Fruit fly (Drosophila melanogaster) whole organism, embryonic: ENCODE data around the gene CG7579.

Source experiments
- Atf3 ChIP-seq: fragments of 200-800 bp; sonication (Bioruptor generic); optimal IDR thresholded peaks from 3 replicates; lab custom pipeline; 2016; ENCODE audit warnings: missing biosample characterization, missing genetic modification characterization
- Bgb ChIP-seq: fragments of 200-800 bp; sonication (Bioruptor generic); IDR thresholded peaks from 2 replicates; pipeline ENCODE4 v1.3.6; 2022; ENCODE audit warnings: missing biosample characterization, missing genetic modification characterization; ENCODE audit not compliant: partially characterized antibody
- C15 ChIP-seq: fragments of 200-800 bp; sonication (Bioruptor generic); IDR thresholded peaks from 3 replicates; pipeline ENCODE4 v1.3.6; 2022; ENCODE audit warnings: missing biosample characterization, missing genetic modification characterization
- CG10274 ChIP-seq: fragments of 200-800 bp; sonication (Bioruptor generic); optimal IDR thresholded peaks from 3 replicates; lab custom pipeline; 2017; ENCODE audit warnings: missing biosample characterization, mild to moderate bottlenecking, missing genetic modification characterization
- CG10979 ChIP-seq: fragments of 200-800 bp; sonication (Bioruptor generic); optimal IDR thresholded peaks from 2 replicates; lab custom pipeline; 2018; ENCODE audit warnings: missing biosample characterization, mild to moderate bottlenecking, missing genetic modification characterization, moderate library complexity
- CG11093 ChIP-seq: fragments of 200-800 bp; sonication (Bioruptor generic); IDR thresholded peaks from 3 replicates; pipeline ENCODE4 v1.3.6; 2022; ENCODE audit warnings: missing biosample characterization, missing genetic modification characterization
- CG11504 ChIP-seq: fragments of 200-800 bp; sonication (Bioruptor generic); optimal IDR thresholded peaks from 3 replicates; lab custom pipeline; 2019; ENCODE audit warnings: missing biosample characterization, mild to moderate bottlenecking, missing genetic modification characterization, moderate library complexity
- CG13894 ChIP-seq: fragments of 200-800 bp; sonication (Bioruptor generic); optimal IDR thresholded peaks from 3 replicates; lab custom pipeline; 2018; ENCODE audit warnings: missing biosample characterization, mild to moderate bottlenecking, missing genetic modification characterization, moderate library complexity
- CG14014 ChIP-seq: fragments of 200-800 bp; sonication (Bioruptor generic); IDR thresholded peaks from 2 replicates; pipeline ENCODE4 v1.3.6; 2022; ENCODE audit warnings: missing biosample characterization, missing genetic modification characterization
- CG15011 ChIP-seq: fragments of 200-800 bp; sonication (Bioruptor generic); optimal IDR thresholded peaks from 3 replicates; lab custom pipeline; 2018; ENCODE audit warnings: missing biosample characterization, mild to moderate bottlenecking, missing genetic modification characterization
- CG17829 ChIP-seq: fragments of 200-800 bp; optimal IDR thresholded peaks from 2 replicates; lab custom pipeline; 2019; ENCODE audit warnings: missing biosample characterization, mild to moderate bottlenecking, missing genetic modification characterization, moderate library complexity
- CG18619 ChIP-seq: fragments of 200-800 bp; sonication (Bioruptor generic); optimal IDR thresholded peaks from 3 replicates; lab custom pipeline; 2017; ENCODE audit warnings: missing biosample characterization, mild to moderate bottlenecking, missing genetic modification characterization
- CG2712 ChIP-seq: fragments of 200-800 bp; optimal IDR thresholded peaks from 3 replicates; lab custom pipeline; 2019; ENCODE audit warnings: missing biosample characterization, mild to moderate bottlenecking, missing genetic modification characterization, moderate library complexity
- CG30403 ChIP-seq: fragments of 200-800 bp; sonication (Bioruptor generic); optimal IDR thresholded peaks from 3 replicates; lab custom pipeline; 2016; ENCODE audit warnings: missing biosample characterization, missing genetic modification characterization
- CG3163 ChIP-seq: fragments of 200-800 bp; sonication (Bioruptor generic); optimal IDR thresholded peaks from 3 replicates; lab custom pipeline; 2016; ENCODE audit warnings: missing biosample characterization, missing genetic modification characterization
- CG4328 ChIP-seq: fragments of 200-800 bp; sonication (Bioruptor generic); optimal IDR thresholded peaks from 3 replicates; lab custom pipeline; 2017; ENCODE audit warnings: missing biosample characterization, missing genetic modification reagents, missing genetic modification characterization
- CG4854 ChIP-seq: fragments of 200-800 bp; sonication (Bioruptor generic); optimal IDR thresholded peaks from 2 replicates; lab custom pipeline; 2016; ENCODE audit warnings: missing biosample characterization, missing genetic modification characterization, inconsistent platforms
- CG6689 ChIP-seq: fragments of 200-800 bp; sonication (Bioruptor generic); IDR thresholded peaks from 2 replicates; pipeline ENCODE4 v1.3.6; 2022; ENCODE audit warnings: missing biosample characterization, missing genetic modification characterization
- CG7839 ChIP-seq: fragments of 200-800 bp; sonication (Bioruptor generic); optimal IDR thresholded peaks from 3 replicates; lab custom pipeline; 2018; ENCODE audit warnings: missing biosample characterization, mild to moderate bottlenecking, missing genetic modification characterization, moderate library complexity
- CG8478 ChIP-seq: fragments of >200 bp; optimal IDR thresholded peaks from 2 replicates; lab custom pipeline; 2018
- CrebB ChIP-seq: fragments of 200-800 bp; sonication (Bioruptor generic); optimal IDR thresholded peaks from 3 replicates; lab custom pipeline; 2018; ENCODE audit warnings: missing biosample characterization, mild to moderate bottlenecking, missing genetic modification characterization
- Deaf1 ChIP-seq: fragments of 200-800 bp; optimal IDR thresholded peaks from 3 replicates; lab custom pipeline; 2019; ENCODE audit warnings: missing biosample characterization, mild to moderate bottlenecking, missing genetic modification characterization, moderate library complexity
- Doc2 ChIP-seq: fragments of 200-800 bp; sonication (Bioruptor generic); IDR thresholded peaks from 2 replicates; pipeline ENCODE4 v1.3.6; 2022; ENCODE audit warnings: missing biosample characterization, missing genetic modification characterization
- Elba2 ChIP-seq: fragments of 200-800 bp; sonication (Bioruptor generic); optimal IDR thresholded peaks from 3 replicates; lab custom pipeline; 2016; ENCODE audit warnings: missing biosample characterization, missing genetic modification characterization
- Kr ChIP-seq: fragments of 200-800 bp; sonication (Bioruptor generic); optimal IDR thresholded peaks from 2 replicates; lab custom pipeline; 2017; ENCODE audit warnings: missing biosample characterization, mild to moderate bottlenecking, missing genetic modification characterization
- Mad ChIP-seq: fragments of 200-800 bp; sonication (Bioruptor generic); optimal IDR thresholded peaks from 2 replicates; lab custom pipeline; 2016; ENCODE audit warnings: missing biosample characterization, missing genetic modification characterization
- Med ChIP-seq: fragments of 200-800 bp; sonication (Bioruptor generic); peaks from one replicate; lab custom pipeline; 2016; ENCODE audit warnings: missing biosample characterization, missing genetic modification characterization, mild to moderate bottlenecking, inconsistent platforms, moderate library complexity
- Oli ChIP-seq: fragments of 200-800 bp; sonication (Bioruptor generic); optimal IDR thresholded peaks from 2 replicates; lab custom pipeline; 2018; ENCODE audit warnings: missing biosample characterization, mild to moderate bottlenecking, missing genetic modification characterization, moderate library complexity
- Pdp1 ChIP-seq, 2 experiments: fragments of 200-800 bp; sonication (Bioruptor generic); optimal IDR thresholded peaks; 3 replicates each; lab custom pipeline; 2016; ENCODE audit warnings: missing biosample characterization in 2 of 2, missing genetic modification characterization in 2 of 2, mild to moderate bottlenecking in 1 of 2, moderate library complexity in 1 of 2
- Ptx1 ChIP-seq: fragments of 200-800 bp; sonication (Bioruptor generic); IDR thresholded peaks from 2 replicates; pipeline ENCODE4 v1.3.6; 2022; ENCODE audit warnings: missing biosample characterization, missing genetic modification characterization
- Scr ChIP-seq: fragments of 200-800 bp; sonication (Bioruptor generic); IDR thresholded peaks from 2 replicates; pipeline ENCODE4 v1.3.6; 2022; ENCODE audit warnings: missing biosample characterization, missing genetic modification characterization; ENCODE audit not compliant: partially characterized antibody
- Xrp1 ChIP-seq: fragments of 200-800 bp; sonication (Bioruptor generic); IDR thresholded peaks from 2 replicates; pipeline ENCODE4 v1.3.6; 2022; ENCODE audit warnings: missing biosample characterization, missing genetic modification characterization
- al ChIP-seq: fragments of 200-800 bp; sonication (Bioruptor generic); IDR thresholded peaks from 2 replicates; pipeline ENCODE4 v1.3.6; 2022; ENCODE audit warnings: missing biosample characterization, missing genetic modification characterization
- chn ChIP-seq: fragments of 200-800 bp; sonication (Bioruptor generic); optimal IDR thresholded peaks from 2 replicates; lab custom pipeline; 2016; ENCODE audit warnings: missing biosample characterization, missing genetic modification characterization
- dati ChIP-seq: fragments of 200-800 bp; sonication (Bioruptor generic); IDR thresholded peaks from 2 replicates; pipeline ENCODE4 v1.3.6; 2022; ENCODE audit warnings: missing biosample characterization, missing genetic modification characterization
- dmrt99B ChIP-seq: fragments of 200-800 bp; sonication (Bioruptor generic); optimal IDR thresholded peaks from 2 replicates; lab custom pipeline; 2018; ENCODE audit warnings: missing biosample characterization, mild to moderate bottlenecking, missing genetic modification characterization, moderate library complexity
- dysf ChIP-seq: fragments of 200-800 bp; sonication (Bioruptor generic); IDR thresholded peaks from 3 replicates; pipeline ENCODE4 v1.3.6; 2022; ENCODE audit warnings: missing biosample characterization, missing genetic modification characterization
- gem ChIP-seq: fragments of 200-800 bp; sonication (Bioruptor generic); optimal IDR thresholded peaks from 2 replicates; lab custom pipeline; 2019; ENCODE audit warnings: missing biosample characterization, mild to moderate bottlenecking, missing genetic modification characterization, moderate library complexity
- hb ChIP-seq: fragments of 200-800 bp; sonication (Bioruptor generic); IDR thresholded peaks from 3 replicates; pipeline ENCODE4 v1.3.6; 2022; ENCODE audit warnings: missing biosample characterization, missing genetic modification characterization; ENCODE audit not compliant: partially characterized antibody
- jing ChIP-seq: fragments of 200-800 bp; sonication (Bioruptor generic); optimal IDR thresholded peaks from 2 replicates; lab custom pipeline; 2018; ENCODE audit warnings: missing biosample characterization, mild to moderate bottlenecking, missing genetic modification characterization
- lmd ChIP-seq: fragments of 200-800 bp; sonication (Bioruptor generic); IDR thresholded peaks from 2 replicates; pipeline ENCODE4 v1.3.6; 2022; ENCODE audit warnings: missing biosample characterization, missing genetic modification characterization
- lola ChIP-seq, 3 experiments: fragments of >200 bp in 2 of 3; fragments of 200-800 bp in 1 of 3; sonication (Bioruptor generic) in 1 of 3; optimal IDR thresholded peaks; 2 replicates each; lab custom pipeline; 2017 to 2019; ENCODE audit warnings: missing biosample characterization in 3 of 3, missing genetic modification characterization in 3 of 3, mild to moderate bottlenecking in 1 of 3, moderate library complexity in 1 of 3
- odd ChIP-seq: fragments of 200-800 bp; sonication (Bioruptor generic); optimal IDR thresholded peaks from 2 replicates; lab custom pipeline; 2017; ENCODE audit warnings: missing biosample characterization, mild to moderate bottlenecking, missing genetic modification characterization
- prd ChIP-seq, 3 experiments: fragments of >200 bp in 2 of 3; fragments of 200-800 bp in 1 of 3; sonication (Bioruptor generic) in 1 of 3; optimal IDR thresholded peaks in 2 of 3; IDR thresholded peaks in 1 of 3; 2 replicates in 2 of 3; 3 replicates in 1 of 3; pipeline versions ENCODE4 v1.3.6 to Lab custom; 2017 to 2022; ENCODE audit warnings: missing biosample characterization in 1 of 3, missing genetic modification characterization in 1 of 3
- pum ChIP-seq: fragments of 200-800 bp; sonication (Bioruptor generic); optimal IDR thresholded peaks from 2 replicates; lab custom pipeline; 2016; ENCODE audit warnings: missing biosample characterization, missing genetic modification characterization
- row ChIP-seq: fragments of 200-800 bp; sonication (Bioruptor generic); IDR thresholded peaks from 3 replicates; pipeline ENCODE4 v1.3.6; 2022; ENCODE audit warnings: missing biosample characterization, missing genetic modification characterization
- sens ChIP-seq: fragments of 200-800 bp; sonication (Bioruptor generic); peaks from one replicate; lab custom pipeline; 2016; ENCODE audit warnings: missing biosample characterization, missing genetic modification characterization
- seq ChIP-seq: fragments of 200-800 bp; sonication (Bioruptor generic); IDR thresholded peaks from 2 replicates; pipeline ENCODE4 v1.3.6; 2022; ENCODE audit warnings: missing biosample characterization, missing genetic modification characterization
- tgo ChIP-seq: fragments of 200-800 bp; sonication (Bioruptor generic); IDR thresholded peaks from 3 replicates; pipeline ENCODE4 v1.3.6; 2022; ENCODE audit warnings: missing biosample characterization, missing genetic modification characterization
- trem ChIP-seq: fragments of 200-800 bp; optimal IDR thresholded peaks from 3 replicates; lab custom pipeline; 2019; ENCODE audit warnings: missing biosample characterization, mild to moderate bottlenecking, missing genetic modification characterization, moderate library complexity
- unpg ChIP-seq: fragments of 200-800 bp; sonication (Bioruptor generic); optimal IDR thresholded peaks from 3 replicates; lab custom pipeline; 2018; ENCODE audit warnings: missing biosample characterization, mild to moderate bottlenecking, missing genetic modification characterization, moderate library complexity
- zen ChIP-seq: fragments of 200-800 bp; sonication (Bioruptor generic); optimal IDR thresholded peaks from 3 replicates; lab custom pipeline; 2018; ENCODE audit warnings: missing biosample characterization, mild to moderate bottlenecking, missing genetic modification characterization, moderate library complexity

The CG7579 gene

dm6 chr3L:15639978-15640377, 43.3 kb downstream of the CG7579 start (continued):
- TF ChIP-seq CG17829 (tag; lab: Kevin White, UChicago) (peak; percentile 32), row (0 out of 3 replicates have a peak, but pooled peaks have one; percentile 35), Bgb (no peak), Mad (GFP tag; lab: Kevin White, UChicago) (no peak), CG10979 (tag; lab: Kevin White, UChicago) (peak; percentile 26), CG11093 (GFP tag; lab: Robert Waterston, UW) (0 out of 3 replicates have a peak, but pooled peaks have one; percentile 27), Med (GFP tag; lab: Kevin White, UChicago) (peak; percentile 31), gem (tag; lab: Kevin White, UChicago) (peak; percentile 55), pum (GFP tag; lab: Kevin White, UChicago) (peak; percentile 10), dati (no peak), unpg (GFP tag; lab: Kevin White, UChicago) (peak; percentile 23), CG2712 (tag; lab: Kevin White, UChicago) (peak; percentile 43), al (GFP tag; lab: Robert Waterston, UW) (no peak), chn (GFP tag; lab: Kevin White, UChicago) (peak; percentile 9), lola (GFP tag; optimal IDR thresholded peaks at IDR 0.05; lab: Kevin White, UChicago) (peak in 1 of 3 experiments; percentile 26), Elba2 (GFP tag; lab: Kevin White, UChicago) (no peak), Atf3 (GFP tag; lab: Kevin White, UChicago) (no peak), zen (no peak), CG30403 (GFP tag; lab: Kevin White, UChicago) (peak; percentile 8), CG11504 (tag; lab: Kevin White, UChicago) (peak; percentile 16), Oli (tag; lab: Kevin White, UChicago) (peak; percentile 26), CG7839 (tag; lab: Kevin White, UChicago) (peak; percentile 16), Xrp1 (GFP tag; lab: Robert Waterston, UW) (peak; percentile 62), jing (no peak), odd (GFP tag; lab: Kevin White, UChicago) (no peak), CrebB (tag; lab: Kevin White, UChicago) (no peak), CG6689 (peak; percentile 34; the same call in 1 of the 2 replicates), trem (tag; lab: Kevin White, UChicago) (peak; percentile 5), dmrt99B (peak; percentile 4), CG14014 (no peak), prd (optimal IDR thresholded peaks at IDR 0.05; lab: Kevin White, UChicago) (no peak), prd (GFP tag; IDR thresholded peaks at IDR 0.05; lab: Robert Waterston, UW) (peak; percentile 58; the same call in 1 of the 3 replicates), Scr (GFP tag; lab: Robert Waterston, UW) (no peak), tgo (GFP tag; lab: Robert Waterston, UW) (no peak), sens (GFP tag; lab: Kevin White, UChicago) (peak; percentile 36)

DNA sequence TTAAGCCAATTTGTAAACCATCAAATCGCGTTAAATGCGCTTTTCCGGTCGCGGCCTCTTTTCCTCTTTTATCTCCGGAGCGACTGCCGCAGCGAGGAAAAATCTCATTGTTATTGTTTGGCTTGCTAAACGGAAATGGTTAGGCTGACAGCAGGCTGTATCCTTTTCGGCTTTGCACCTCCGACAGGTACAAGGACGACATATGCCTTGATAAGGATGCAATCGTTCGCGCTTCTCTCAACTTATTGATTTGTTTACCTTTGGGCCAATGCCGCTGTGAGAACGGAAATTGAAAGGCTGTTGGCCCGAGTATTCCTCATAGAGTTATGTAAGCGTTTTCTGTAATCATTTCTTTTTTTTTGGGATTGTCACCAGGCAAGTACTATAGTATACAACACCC, 44.7 kb downstream of the CG7579 start:
- TF ChIP-seq hb (GFP tag; lab: Robert Waterston, UW) (no peak), Ptx1 (GFP tag; lab: Robert Waterston, UW) (no peak), CG15011 (GFP tag; lab: Kevin White, UChicago) (no peak), Pdp1 (GFP tag; optimal IDR thresholded peaks at IDR 0.05; lab: Kevin White, UChicago) (peak in 1 of 2 experiments; percentile 64), seq (GFP tag; lab: Robert Waterston, UW) (no peak), Deaf1 (no peak), CG13894 (tag; lab: Kevin White, UChicago) (no peak), CG10274 (GFP tag; lab: Kevin White, UChicago) (no peak), C15 (GFP tag; lab: Robert Waterston, UW) (no peak), Kr (GFP tag; lab: Kevin White, UChicago) (peak; percentile 24), dysf (no peak), CG8478 (lab: Kevin White, UChicago) (no peak), pum (GFP tag; lab: Kevin White, UChicago) (no peak), CG4328 (no peak), CG3163 (GFP tag; lab: Kevin White, UChicago) (no peak), Doc2 (GFP tag; lab: Robert Waterston, UW) (no peak), lmd (no peak), CG4854 (GFP tag; lab: Kevin White, UChicago) (no peak), CG18619 (GFP tag; lab: Kevin White, UChicago) (no peak)
